Worm (Caenorhabditis elegans): ENCODE measurements around the gene nas-32.

The nas-32 gene

ce11 chrV:899087-899486 is at the start of gene nas-32:
TSS of gene nas-32 (minus strand) at chrV:899187.
- TF ChIP-seq zfh-2 (GFP tag; conservative IDR thresholded peaks at IDR 0.05) (no peak), ceh-79 (tag; optimal IDR thresholded peaks at IDR 0.05) (no peak), rcor-1 (GFP tag; IDR thresholded peaks at IDR 0.05) (no peak), Y95B8A.8 (GFP tag; IDR thresholded peaks at IDR 0.05) (no peak), ceh-58 (GFP tag; IDR thresholded peaks at IDR 0.05) (no peak), snpc-1.3 (tag; optimal IDR thresholded peaks at IDR 0.05; ENCODE audit: insufficient read depth) (no peak), lag-1 (GFP tag; IDR thresholded peaks at IDR 0.05) (no peak), attf-5 (GFP tag; optimal IDR thresholded peaks at IDR 0.05) (no peak), T07F8.4 (tag; optimal IDR thresholded peaks at IDR 0.05) (no peak), attf-3 (GFP tag; conservative IDR thresholded peaks at IDR 0.05) (no peak), ceh-100 (GFP tag; IDR thresholded peaks at IDR 0.05) (no peak), pbrm-1 (GFP tag; IDR thresholded peaks at IDR 0.05) (no peak)

- TF ChIP-seq let-607 (tag; optimal IDR thresholded peaks at IDR 0.05) = no peak
- TF ChIP-seq nfyb-1 (GFP tag; IDR thresholded peaks at IDR 0.05) = peak; percentile 58; the same call in 1 of the 2 replicates
Measured at ce11 chrV:945828-946227, 46.8 kb upstream of the nas-32 start.

- TF ChIP-seq zfh-2 (GFP tag; conservative IDR thresholded peaks at IDR 0.05) = no peak
- no peak for TF ChIP-seq unc-130 (GFP tag; optimal IDR thresholded peaks at IDR 0.05)
- no peak for TF ChIP-seq ceh-40 (GFP tag; IDR thresholded peaks at IDR 0.05)
- no peak for TF ChIP-seq nhr-179 (tag; optimal IDR thresholded peaks at IDR 0.05)
- TF ChIP-seq Y67H2A.10 (GFP tag; conservative IDR thresholded peaks at IDR 0.05) = no peak
- TF ChIP-seq madf-10 (tag; optimal IDR thresholded peaks at IDR 0.05) = no peak
Measured at ce11 chrV:945144-945543, 46.2 kb upstream of the nas-32 start, which contains the start of gene Y50D4C.3. TSS of gene Y50D4C.3 (minus strand) at chrV:945244.

ce11 chrV:942556-942955 is 43.6 kb upstream of the nas-32 start:
- TF ChIP-seq madf-8 (GFP tag; conservative IDR thresholded peaks at IDR 0.05) (0 out of 2 replicates have a peak, but pooled peaks have one; percentile 11), him-1 (tag; optimal IDR thresholded peaks at IDR 0.05) (no peak), zfh-2 (GFP tag; conservative IDR thresholded peaks at IDR 0.05) (peak; percentile 91), B0035.1 (tag; optimal IDR thresholded peaks at IDR 0.05) (no peak), ceh-91 (GFP tag; IDR thresholded peaks at IDR 0.05) (no peak), lir-1 (GFP tag; conservative IDR thresholded peaks at IDR 0.05) (no peak), sdz-38 (tag; optimal IDR thresholded peaks at IDR 0.05) (no peak), athp-1 (tag; optimal IDR thresholded peaks at IDR 0.05) (no peak), attf-5 (GFP tag; optimal IDR thresholded peaks at IDR 0.05) (no peak), egrh-3 (GFP tag; IDR thresholded peaks at IDR 0.05) (peak; percentile 69; the same call in 1 of the 2 replicates), unc-62 (GFP tag; optimal IDR thresholded peaks at IDR 0.05) (no peak), let-607 (tag; optimal IDR thresholded peaks at IDR 0.05) (no peak), attf-6 (GFP tag; IDR thresholded peaks at IDR 0.05) (no peak), mes-4 (tag; optimal IDR thresholded peaks at IDR 0.05) (no peak), snpc-1.1 (tag; optimal IDR thresholded peaks at IDR 0.05; ENCODE audit: insufficient read depth) (no peak), Y95B8A.8 (GFP tag; IDR thresholded peaks at IDR 0.05) (no peak), gei-17 (GFP tag; optimal IDR thresholded peaks at IDR 0.05) (no peak), mcd-1 (GFP tag; IDR thresholded peaks at IDR 0.05) (no peak), ekl-4 (GFP tag; IDR thresholded peaks at IDR 0.05) (no peak), atf-7 (tag; optimal IDR thresholded peaks at IDR 0.05) (no peak), ccch-3 (GFP tag; optimal IDR thresholded peaks at IDR 0.05) (no peak), hsf-1 (GFP tag; IDR thresholded peaks at IDR 0.05) (no peak), snpc-1.3 (tag; optimal IDR thresholded peaks at IDR 0.05; ENCODE audit: insufficient read depth) (no peak)

All from whole organism, young adult.